Fruit fly (Drosophila melanogaster) whole organism, wandering third instar larva: ENCODE measurements around the gene CG4362.

Source experiments
- CrebA ChIP-seq: fragments of 200-800 bp; sonication (Bioruptor generic); optimal IDR thresholded peaks from 2 replicates; lab custom pipeline; 2016; ENCODE audit warnings: missing biosample characterization, mild to moderate bottlenecking, missing genetic modification characterization, borderline replicate concordance
- GATAd ChIP-seq: sonication (Bioruptor generic); optimal IDR thresholded peaks from 2 replicates; lab custom pipeline; 2016; ENCODE audit warnings: missing biosample characterization, missing genetic modification characterization
- HLH106 ChIP-seq: fragments of 200-800 bp; optimal IDR thresholded peaks from 3 replicates; lab custom pipeline; 2019; ENCODE audit warnings: missing biosample characterization, mild to moderate bottlenecking, missing genetic modification characterization, moderate library complexity
- Hnf4 ChIP-seq: fragments of 200-800 bp; sonication (Bioruptor generic); optimal IDR thresholded peaks from 2 replicates; lab custom pipeline; 2016; ENCODE audit warnings: missing biosample characterization, mild to moderate bottlenecking, missing genetic modification characterization
- Jra ChIP-seq: sonication (Bioruptor generic); optimal IDR thresholded peaks from 2 replicates; lab custom pipeline; 2016; ENCODE audit warnings: missing biosample characterization, missing genetic modification characterization
- Rel ChIP-seq, 2 experiments: fragments of 200-800 bp; sonication (Bioruptor generic) in 1 of 2; optimal IDR thresholded peaks; 2 replicates in 1 of 2; 3 replicates in 1 of 2; lab custom pipeline; 2016 to 2019; ENCODE audit warnings: mild to moderate bottlenecking in 2 of 2, missing biosample characterization in 2 of 2, missing genetic modification characterization in 2 of 2, moderate library complexity in 1 of 2
- dl ChIP-seq, 2 experiments: fragments of 175-275, 200-275 bp in 1 of 2; fragments of 200-275 bp in 1 of 2; sonication (Bioruptor generic); optimal IDR thresholded peaks; lab custom pipeline; 2018; ENCODE audit warnings: mild to moderate bottlenecking in 2 of 2, missing biosample characterization in 2 of 2, missing genetic modification characterization in 2 of 2, moderate library complexity in 2 of 2; ENCODE audit not compliant: partially characterized antibody in 2 of 2, insufficient read depth in 1 of 2
- foxo ChIP-seq, 2 experiments: fragments of 200-800 bp; sonication (Bioruptor generic); optimal IDR thresholded peaks; 2 replicates in 1 of 2; 3 replicates in 1 of 2; lab custom pipeline; 2016 to 2017; ENCODE audit warnings: missing biosample characterization in 2 of 2, missing genetic modification characterization in 2 of 2
- fru ChIP-seq: fragments of 200-800 bp; sonication (Bioruptor generic); optimal IDR thresholded peaks from 3 replicates; lab custom pipeline; 2016; ENCODE audit warnings: missing biosample characterization, mild to moderate bottlenecking, missing genetic modification characterization
- pan ChIP-seq: fragments of >200 bp; optimal IDR thresholded peaks from 2 replicates; lab custom pipeline; 2017
- psq ChIP-seq: fragments of 200-800 bp; sonication (Bioruptor generic); optimal IDR thresholded peaks from 3 replicates; lab custom pipeline; 2017; ENCODE audit warnings: missing biosample characterization, mild to moderate bottlenecking, missing genetic modification characterization, moderate library complexity
- rgr ChIP-seq: fragments of 200-800 bp; sonication (Bioruptor generic); optimal IDR thresholded peaks from 3 replicates; lab custom pipeline; 2016; ENCODE audit warnings: missing biosample characterization, mild to moderate bottlenecking, missing genetic modification characterization
- sage ChIP-seq: fragments of 200-800 bp; sonication (Bioruptor generic); optimal IDR thresholded peaks from 2 replicates; lab custom pipeline; 2016; ENCODE audit warnings: missing biosample characterization, mild to moderate bottlenecking, missing genetic modification characterization
- tai ChIP-seq: sonication (Bioruptor generic); optimal IDR thresholded peaks from 2 replicates; lab custom pipeline; 2016; ENCODE audit warnings: missing biosample characterization, missing genetic modification characterization
- woc ChIP-seq: sonication (Bioruptor generic); optimal IDR thresholded peaks from 2 replicates; lab custom pipeline; 2016; ENCODE audit warnings: missing biosample characterization, mild to moderate bottlenecking, missing genetic modification characterization

The CG4362 gene

DNA sequence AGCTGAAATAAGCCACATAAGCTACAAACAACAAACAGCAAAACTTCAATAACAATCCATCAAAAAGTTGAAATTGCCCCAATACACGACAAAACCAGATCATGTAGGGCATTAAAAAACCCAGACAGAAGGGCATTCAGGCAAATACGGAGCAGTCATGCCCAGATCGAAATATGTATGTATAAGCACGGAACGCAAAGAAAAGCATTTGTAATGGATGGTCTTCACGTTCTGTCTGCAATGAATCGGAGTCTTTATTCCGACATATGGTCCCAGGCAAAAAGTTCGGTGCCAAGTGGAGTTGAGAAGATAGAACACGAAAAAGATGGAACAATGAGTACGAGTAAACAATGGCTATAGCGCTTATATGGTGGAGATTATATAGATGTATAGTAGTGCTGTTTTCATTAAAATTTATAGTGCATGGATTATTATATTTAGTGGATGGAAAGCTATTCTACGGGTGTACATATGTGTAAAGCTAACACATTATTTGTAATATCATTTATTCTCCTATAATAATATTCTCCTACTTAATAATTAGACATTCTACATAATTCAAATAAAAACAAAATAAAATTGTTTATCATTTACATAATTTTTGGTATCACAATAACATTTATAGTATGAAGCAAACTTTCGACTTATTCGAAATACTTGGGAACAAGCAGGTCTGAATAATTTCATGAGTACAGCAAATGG is 50.9 kb downstream of the CG4362 start:
- TF ChIP-seq foxo (GFP tag; optimal IDR thresholded peaks at IDR 0.05; lab: Kevin White, UChicago) (no peak), Rel (GFP tag; optimal IDR thresholded peaks at IDR 0.05; lab: Kevin White, UChicago) (no peak), Rel (tag; optimal IDR thresholded peaks at IDR 0.05; lab: Kevin White, UChicago) (no peak), Hnf4 (no peak), psq (GFP tag; lab: Kevin White, UChicago) (peak; percentile 29), woc (no peak), Jra (GFP tag; lab: Kevin White, UChicago) (no peak), HLH106 (tag; lab: Kevin White, UChicago) (no peak), pan (lab: Kevin White, UChicago) (no peak), GATAd (GFP tag; lab: Kevin White, UChicago) (no peak), tai (GFP tag; lab: Kevin White, UChicago) (no peak), dl (GFP tag; optimal IDR thresholded peaks at IDR 0.05; lab: Kevin White, UChicago; ENCODE audit: insufficient read depth in 1 of 2, partially characterized antibody in 2 of 2) (no peak), CrebA (GFP tag; lab: Kevin White, UChicago) (no peak), sage (GFP tag; lab: Kevin White, UChicago) (no peak), rgr (GFP tag; lab: Kevin White, UChicago) (peak; percentile 4), fru (GFP tag; lab: Kevin White, UChicago) (no peak)
